Fruit fly (Drosophila melanogaster) whole organism, wandering third instar larva: Measurements from ENCODE around the gene Septin4.
A peak's percentile ranks its signal among the peaks of the same experiment; 100 is the strongest.

Experiments
- Abd-B ChIP-seq: fragments of >200 bp; optimal IDR thresholded peaks from 2 replicates; lab custom pipeline; 2017; ENCODE audit warnings: missing biosample characterization, missing genetic modification characterization
- CG32264 ChIP-seq: fragments of 200-800 bp; sonication (Bioruptor generic); optimal IDR thresholded peaks from 2 replicates; lab custom pipeline; 2016; ENCODE audit warnings: missing biosample characterization, missing genetic modification characterization
- CG9705 ChIP-seq: fragments of 200-800 bp; sonication (Bioruptor generic); optimal IDR thresholded peaks from 2 replicates; lab custom pipeline; 2018; ENCODE audit warnings: missing biosample characterization, mild to moderate bottlenecking, missing genetic modification characterization
- CrebA ChIP-seq: fragments of 200-800 bp; sonication (Bioruptor generic); optimal IDR thresholded peaks from 2 replicates; lab custom pipeline; 2016; ENCODE audit warnings: missing biosample characterization, mild to moderate bottlenecking, missing genetic modification characterization, borderline replicate concordance
- Dfd ChIP-seq: fragments of >200 bp; optimal IDR thresholded peaks from 2 replicates; lab custom pipeline; 2017; ENCODE audit warnings: missing biosample characterization, missing genetic modification characterization
- Dif ChIP-seq: fragments of 200-275, 200-300 bp; sonication (Bioruptor generic); optimal IDR thresholded peaks from 2 replicates; lab custom pipeline; 2018; ENCODE audit warnings: missing biosample characterization, missing genetic modification characterization; ENCODE audit not compliant: partially characterized antibody
- GATAd ChIP-seq: sonication (Bioruptor generic); optimal IDR thresholded peaks from 2 replicates; lab custom pipeline; 2016; ENCODE audit warnings: missing biosample characterization, missing genetic modification characterization
- HLH106 ChIP-seq: fragments of 200-800 bp; optimal IDR thresholded peaks from 3 replicates; lab custom pipeline; 2019; ENCODE audit warnings: missing biosample characterization, mild to moderate bottlenecking, missing genetic modification characterization, moderate library complexity
- Hnf4 ChIP-seq: fragments of 200-800 bp; sonication (Bioruptor generic); optimal IDR thresholded peaks from 2 replicates; lab custom pipeline; 2016; ENCODE audit warnings: missing biosample characterization, mild to moderate bottlenecking, missing genetic modification characterization
- Hr78 ChIP-seq: fragments of >200 bp; optimal IDR thresholded peaks from 2 replicates; lab custom pipeline; 2017; ENCODE audit warnings: missing biosample characterization, missing genetic modification characterization
- Hr83 ChIP-seq: fragments of 200-300 bp; sonication (Bioruptor generic); optimal IDR thresholded peaks from 2 replicates; lab custom pipeline; 2016; ENCODE audit warnings: missing biosample characterization, mild to moderate bottlenecking, missing genetic modification characterization, moderate library complexity; ENCODE audit not compliant: poor library complexity, severe bottlenecking
- Jra ChIP-seq: sonication (Bioruptor generic); optimal IDR thresholded peaks from 2 replicates; lab custom pipeline; 2016; ENCODE audit warnings: missing biosample characterization, missing genetic modification characterization
- Mio ChIP-seq: sonication (Bioruptor generic); optimal IDR thresholded peaks from 2 replicates; lab custom pipeline; 2016; ENCODE audit warnings: missing biosample characterization, missing genetic modification characterization
- Myc ChIP-seq: fragments of >200 bp; optimal IDR thresholded peaks from 2 replicates; lab custom pipeline; 2017
- N ChIP-seq: fragments of >200 bp; optimal IDR thresholded peaks from 2 replicates; lab custom pipeline; 2018; ENCODE audit warnings: missing biosample characterization, missing external identifiers, missing genetic modification characterization
- Rel ChIP-seq, 2 experiments: fragments of 200-800 bp; sonication (Bioruptor generic) in 1 of 2; optimal IDR thresholded peaks; 2 replicates in 1 of 2; 3 replicates in 1 of 2; lab custom pipeline; 2016 to 2019; ENCODE audit warnings: mild to moderate bottlenecking in 2 of 2, missing biosample characterization in 2 of 2, missing genetic modification characterization in 2 of 2, moderate library complexity in 1 of 2
- Sp1 ChIP-seq: fragments of 200-800 bp; sonication (Bioruptor generic); optimal IDR thresholded peaks from 3 replicates; lab custom pipeline; 2019; ENCODE audit warnings: missing biosample characterization, mild to moderate bottlenecking, missing genetic modification characterization, moderate library complexity
- br ChIP-seq: fragments of 200-800 bp; sonication (Bioruptor generic); optimal IDR thresholded peaks from 2 replicates; lab custom pipeline; 2016; ENCODE audit warnings: missing biosample characterization, missing genetic modification characterization
- dl ChIP-seq, 2 experiments: fragments of 175-275, 200-275 bp in 1 of 2; fragments of 200-275 bp in 1 of 2; sonication (Bioruptor generic); optimal IDR thresholded peaks; lab custom pipeline; 2018; ENCODE audit warnings: mild to moderate bottlenecking in 2 of 2, missing biosample characterization in 2 of 2, missing genetic modification characterization in 2 of 2, moderate library complexity in 2 of 2; ENCODE audit not compliant: partially characterized antibody in 2 of 2, insufficient read depth in 1 of 2
- dmrt93B ChIP-seq: fragments of 200-800 bp; sonication (Bioruptor generic); optimal IDR thresholded peaks from 2 replicates; lab custom pipeline; 2018; ENCODE audit warnings: missing biosample characterization, mild to moderate bottlenecking, missing genetic modification characterization
- dsf ChIP-seq: sonication (Bioruptor generic); optimal IDR thresholded peaks from 2 replicates; lab custom pipeline; 2016; ENCODE audit warnings: missing biosample characterization, missing genetic modification characterization, borderline replicate concordance
- ey ChIP-seq: fragments of 200-800 bp; sonication (Bioruptor generic); optimal IDR thresholded peaks from 2 replicates; lab custom pipeline; 2016; ENCODE audit warnings: missing biosample characterization, missing genetic modification characterization
- foxo ChIP-seq, 2 experiments: fragments of 200-800 bp; sonication (Bioruptor generic); optimal IDR thresholded peaks; 2 replicates in 1 of 2; 3 replicates in 1 of 2; lab custom pipeline; 2016 to 2017; ENCODE audit warnings: missing biosample characterization in 2 of 2, missing genetic modification characterization in 2 of 2
- fru ChIP-seq: fragments of 200-800 bp; sonication (Bioruptor generic); optimal IDR thresholded peaks from 3 replicates; lab custom pipeline; 2016; ENCODE audit warnings: missing biosample characterization, mild to moderate bottlenecking, missing genetic modification characterization
- h ChIP-seq: fragments of 200-800 bp; sonication (Bioruptor generic); optimal IDR thresholded peaks from 3 replicates; lab custom pipeline; 2016; ENCODE audit warnings: missing biosample characterization, mild to moderate bottlenecking, missing genetic modification characterization
- jim ChIP-seq: fragments of 175-275, 200-325 bp; sonication (Bioruptor generic); optimal IDR thresholded peaks from 2 replicates; lab custom pipeline; 2016; ENCODE audit warnings: missing biosample characterization, mild to moderate bottlenecking, missing genetic modification characterization
- lola ChIP-seq: fragments of >200 bp; optimal IDR thresholded peaks from 2 replicates; lab custom pipeline; 2017; ENCODE audit warnings: missing biosample characterization, missing genetic modification characterization
- pan ChIP-seq: fragments of >200 bp; optimal IDR thresholded peaks from 2 replicates; lab custom pipeline; 2017
- psq ChIP-seq: fragments of 200-800 bp; sonication (Bioruptor generic); optimal IDR thresholded peaks from 3 replicates; lab custom pipeline; 2017; ENCODE audit warnings: missing biosample characterization, mild to moderate bottlenecking, missing genetic modification characterization, moderate library complexity
- rgr ChIP-seq: fragments of 200-800 bp; sonication (Bioruptor generic); optimal IDR thresholded peaks from 3 replicates; lab custom pipeline; 2016; ENCODE audit warnings: missing biosample characterization, mild to moderate bottlenecking, missing genetic modification characterization
- sage ChIP-seq: fragments of 200-800 bp; sonication (Bioruptor generic); optimal IDR thresholded peaks from 2 replicates; lab custom pipeline; 2016; ENCODE audit warnings: missing biosample characterization, mild to moderate bottlenecking, missing genetic modification characterization
- sv ChIP-seq: fragments of 200-800 bp; sonication (Bioruptor generic); optimal IDR thresholded peaks from 3 replicates; lab custom pipeline; 2016; ENCODE audit warnings: missing biosample characterization, missing genetic modification characterization
- tai ChIP-seq: sonication (Bioruptor generic); optimal IDR thresholded peaks from 2 replicates; lab custom pipeline; 2016; ENCODE audit warnings: missing biosample characterization, missing genetic modification characterization
- usp ChIP-seq: fragments of >200 bp; optimal IDR thresholded peaks from 2 replicates; lab custom pipeline; 2017; ENCODE audit warnings: missing biosample characterization, missing genetic modification characterization
- woc ChIP-seq: sonication (Bioruptor generic); optimal IDR thresholded peaks from 2 replicates; lab custom pipeline; 2016; ENCODE audit warnings: missing biosample characterization, mild to moderate bottlenecking, missing genetic modification characterization

Septin4 gene

DNA sequence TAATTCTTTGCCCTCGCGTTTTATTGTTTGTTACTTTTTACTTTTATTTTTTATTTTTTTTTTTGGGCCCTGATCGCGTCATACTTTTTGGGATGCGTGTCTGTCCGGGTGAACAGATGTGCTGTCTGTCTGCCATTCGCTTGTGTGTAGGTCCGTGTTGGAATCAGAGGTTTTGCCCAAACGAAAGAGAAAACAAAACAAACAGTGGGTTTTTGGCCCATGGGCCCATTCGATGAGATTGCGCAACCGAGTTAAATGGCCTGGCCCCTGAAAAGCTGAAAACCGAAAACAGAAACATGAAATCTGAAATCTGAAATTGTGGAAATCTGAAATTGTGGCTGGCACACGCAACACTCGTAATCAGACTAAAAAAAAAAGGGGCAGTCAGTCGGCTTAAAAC, 49.5 kb downstream of the Septin4 start:
- TF ChIP-seq Jra (GFP tag; lab: Kevin White, UChicago) (no peak), br (GFP tag; lab: Kevin White, UChicago) (no peak)

dm6 chrX:16644535-16645131, 50.3 kb downstream of the Septin4 start:
- no peak for TF ChIP-seq h (GFP tag; lab: Kevin White, UChicago)
- TF ChIP-seq lola (GFP tag; lab: Kevin White, UChicago), result no peak
- no peak for TF ChIP-seq foxo (GFP tag; optimal IDR thresholded peaks at IDR 0.05; lab: Kevin White, UChicago)
- no peak for TF ChIP-seq CG9705 (GFP tag; lab: Kevin White, UChicago)
- TF ChIP-seq Hr83 (GFP tag; lab: Kevin White, UChicago), result no peak
- TF ChIP-seq dsf (GFP tag; lab: Kevin White, UChicago), result no peak
- no peak for TF ChIP-seq ey (GFP tag; lab: Kevin White, UChicago)
- no peak for TF ChIP-seq usp (GFP tag; lab: Kevin White, UChicago)
- TF ChIP-seq, all 38 proteins: peak for 0

dm6 chrX:16643363-16643946, 51.5 kb downstream of the Septin4 start:
- TF ChIP-seq Mio (no peak), Abd-B (GFP tag; lab: Kevin White, UChicago) (no peak), dl (GFP tag; optimal IDR thresholded peaks at IDR 0.05; lab: Kevin White, UChicago; ENCODE audit: insufficient read depth in 1 of 2, partially characterized antibody in 2 of 2) (no peak), Hr83 (GFP tag; lab: Kevin White, UChicago) (no peak), CrebA (no peak), HLH106 (tag; lab: Kevin White, UChicago) (no peak), usp (GFP tag; lab: Kevin White, UChicago) (no peak)

DNA sequence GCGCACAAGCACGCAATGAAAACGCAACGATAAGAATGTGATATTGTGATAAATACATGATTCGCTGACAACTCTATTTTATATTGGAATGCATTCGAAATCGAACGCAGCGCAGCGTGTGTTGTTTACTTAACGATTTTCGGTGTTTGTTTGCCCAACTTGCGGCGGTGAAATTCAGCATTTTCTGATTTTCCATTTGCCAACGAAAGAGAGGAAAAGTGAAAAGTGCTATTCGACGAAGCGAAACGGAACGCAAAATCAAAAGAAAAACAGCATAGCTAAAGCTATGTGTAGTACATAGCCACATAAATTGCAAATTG, 53.9 kb downstream of the Septin4 start:
- TF ChIP-seq Hnf4 (GFP tag; lab: Kevin White, UChicago) (no peak), Hr78 (GFP tag; lab: Kevin White, UChicago) (no peak), Myc (lab: Kevin White, UChicago) (no peak), N (no peak), GATAd (no peak), dsf (GFP tag; lab: Kevin White, UChicago) (no peak)

- TF ChIP-seq usp (GFP tag; lab: Kevin White, UChicago) (no peak), Mio (no peak), pan (lab: Kevin White, UChicago) (no peak), jim (GFP tag; lab: Kevin White, UChicago) (no peak), sv (peak; percentile 7), Hr78 (GFP tag; lab: Kevin White, UChicago) (peak; percentile 39), CG32264 (GFP tag; lab: Kevin White, UChicago) (peak; percentile 10), Rel (GFP tag; optimal IDR thresholded peaks at IDR 0.05; lab: Kevin White, UChicago) (no peak), Rel (tag; optimal IDR thresholded peaks at IDR 0.05; lab: Kevin White, UChicago) (peak; percentile 73), sage (peak; percentile 34), dsf (GFP tag; lab: Kevin White, UChicago) (peak; percentile 35), psq (GFP tag; lab: Kevin White, UChicago) (peak; percentile 56), Dfd (no peak), Sp1 (peak; percentile 66), Myc (lab: Kevin White, UChicago) (peak; percentile 33), ey (GFP tag; lab: Kevin White, UChicago) (peak; percentile 62), Hnf4 (GFP tag; lab: Kevin White, UChicago) (peak; percentile 54), br (GFP tag; lab: Kevin White, UChicago) (peak; percentile 44), tai (GFP tag; lab: Kevin White, UChicago) (peak; percentile 75), CG9705 (GFP tag; lab: Kevin White, UChicago) (peak; percentile 61), rgr (GFP tag; lab: Kevin White, UChicago) (peak; percentile 65), N (peak; percentile 93), Hr83 (GFP tag; lab: Kevin White, UChicago) (peak; percentile 40), fru (peak; percentile 52), CrebA (no peak), woc (GFP tag; lab: Kevin White, UChicago) (peak; percentile 80), foxo (GFP tag; optimal IDR thresholded peaks at IDR 0.05; lab: Kevin White, UChicago) (peak in 1 of 2 experiments; percentile 78), dmrt93B (GFP tag; lab: Kevin White, UChicago) (peak; percentile 79), h (GFP tag; lab: Kevin White, UChicago) (peak; percentile 56), lola (GFP tag; lab: Kevin White, UChicago) (peak; percentile 15), HLH106 (tag; lab: Kevin White, UChicago) (peak; percentile 75), Dif (GFP tag; lab: Kevin White, UChicago) (no peak), Jra (GFP tag; lab: Kevin White, UChicago) (peak; percentile 14)
Measured at dm6 chrX:16640260-16641100, 54.5 kb downstream of the Septin4 start, which contains the start of the genes SNRPG and mthl1. Gene SNRPG, minus strand, starts transcription at chrX:16640419. Gene mthl1, plus strand, starts transcription at chrX:16640968.
